Worm (Caenorhabditis elegans) whole organism, L2 larva: Measurements from ENCODE around the gene mrps-2.
A peak's percentile ranks its signal among the peaks of the same experiment; 100 is the strongest.

Experiments used
- R02D3.7 ChIP-seq: fragments of 150-350 bp; optimal IDR thresholded peaks from 2 replicates; lab custom pipeline; 2014; ENCODE audit warnings: missing biosample characterization, missing genetic modification characterization
- ZK546.5 ChIP-seq: sonication (generic microtip); optimal IDR thresholded peaks from 2 replicates; lab custom pipeline; 2017; ENCODE audit warnings: missing biosample characterization, missing genetic modification characterization
- aly-2 ChIP-seq: fragments of 150-350 bp; optimal IDR thresholded peaks from 2 replicates; lab custom pipeline; 2014; ENCODE audit warnings: missing biosample characterization, missing genetic modification characterization
- ama-1 ChIP-seq: fragments of 150-350 bp; optimal IDR thresholded peaks from 2 replicates; lab custom pipeline; 2018; ENCODE audit warnings: inconsistent platforms
- ceh-16 ChIP-seq: fragments of 150-350 bp; optimal IDR thresholded peaks from 2 replicates; lab custom pipeline; 2014; ENCODE audit warnings: missing biosample characterization, missing genetic modification characterization
- crh-2 ChIP-seq: sonication (generic microtip); optimal IDR thresholded peaks from 2 replicates; lab custom pipeline; 2017; ENCODE audit warnings: missing biosample characterization, missing genetic modification characterization
- fos-1 ChIP-seq: fragments of 150-350 bp; optimal IDR thresholded peaks from 2 replicates; lab custom pipeline; 2014; ENCODE audit warnings: missing biosample characterization, missing genetic modification characterization
- gmeb-1 ChIP-seq: fragments of 150-350 bp; optimal IDR thresholded peaks from 2 replicates; lab custom pipeline; 2014; ENCODE audit warnings: missing biosample characterization, missing genetic modification characterization
- lin-13 ChIP-seq: fragments of 150-350 bp; optimal IDR thresholded peaks from 2 replicates; lab custom pipeline; 2014; ENCODE audit warnings: missing biosample characterization, missing genetic modification reagents, missing genetic modification characterization
- mdl-1 ChIP-seq, 2 experiments: fragments of 150-350 bp in 1 of 2; sonication (generic microtip) in 1 of 2; optimal IDR thresholded peaks; 2 replicates each; lab custom pipeline; 2017; ENCODE audit warnings: missing biosample characterization in 2 of 2, missing genetic modification characterization in 2 of 2
- unc-39 ChIP-seq: fragments of 150-350 bp; optimal IDR thresholded peaks from 2 replicates; lab custom pipeline; 2014; ENCODE audit warnings: missing biosample characterization, missing genetic modification characterization
- ztf-1 ChIP-seq: fragments of 200-800 bp; sonication (Bioruptor generic); conservative IDR thresholded peaks from 2 replicates; pipeline ENCODE4 v1.3.6; 2022; ENCODE audit warnings: missing genetic modification characterization, missing compliant biosample characterization
- ztf-11 ChIP-seq: sonication (generic microtip); optimal IDR thresholded peaks from 2 replicates; lab custom pipeline; 2017; ENCODE audit warnings: missing biosample characterization, missing genetic modification characterization

DNA sequence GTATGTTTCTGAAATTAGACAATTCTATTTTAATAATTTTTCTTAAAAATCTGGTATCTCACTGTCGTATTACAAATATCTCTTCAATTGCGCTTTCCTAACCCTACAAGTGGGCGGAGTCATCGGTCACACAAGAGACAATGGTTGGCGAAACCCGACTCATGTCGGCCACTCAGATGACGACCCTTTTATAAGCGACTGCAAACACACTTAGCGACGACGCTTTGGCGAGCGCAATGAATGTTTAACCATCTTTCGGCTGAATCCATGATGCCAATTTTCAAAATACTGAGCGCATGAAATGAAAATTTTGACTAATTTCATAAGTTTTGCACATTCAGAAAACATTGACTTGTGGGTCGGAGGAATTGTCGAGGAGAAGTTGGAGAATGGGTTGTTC, 34.9 kb downstream of the mrps-2 start:
- peak; percentile 56 for TF ChIP-seq R02D3.7
- peak; percentile 33 to 44 for TF ChIP-seq mdl-1 (tag; optimal IDR thresholded peaks at IDR 0.05; lab: Kevin White, UChicago)
- peak; percentile 73 for TF ChIP-seq fos-1 (tag; lab: Kevin White, UChicago)
- peak; percentile 89 for TF ChIP-seq crh-2
- peak; percentile 14 for TF ChIP-seq ama-1 (lab: Kevin White, UChicago)
- TF ChIP-seq ztf-1 = 0 out of 2 replicates have a peak, but pooled peaks have one; percentile 82
- peak; percentile 45 for TF ChIP-seq ztf-11 (tag; lab: Kevin White, UChicago)
- peak; percentile 87 for TF ChIP-seq lin-13 (GFP tag; lab: Kevin White, UChicago)
- peak; percentile 23 for TF ChIP-seq ZK546.5
- peak; percentile 65 for TF ChIP-seq ceh-16 (tag; lab: Kevin White, UChicago)
- no peak for TF ChIP-seq unc-39 (tag; lab: Kevin White, UChicago)
- TF ChIP-seq aly-2 (tag; lab: Kevin White, UChicago) = peak; percentile 60
- peak; percentile 89 for TF ChIP-seq gmeb-1
